Worm (Caenorhabditis elegans): ENCODE results near the gene nhr-31.

The nhr-31 gene

ce11 chrIV:8010521-8010920, 18.8 kb downstream of the nhr-31 start (continued):
- no peak for TF ChIP-seq tbp1 (GFP tag; optimal IDR thresholded peaks at IDR 0.05)
- no peak for TF ChIP-seq hlh-12 (tag; optimal IDR thresholded peaks at IDR 0.05)
- peak; percentile 94 for TF ChIP-seq xnd-1 (tag; optimal IDR thresholded peaks at IDR 0.05)
- TF ChIP-seq lin-54 (GFP tag; optimal IDR thresholded peaks at IDR 0.05), result no peak
- no peak for TF ChIP-seq ceh-40 (GFP tag; IDR thresholded peaks at IDR 0.05)
- TF ChIP-seq nfyb-1 (GFP tag; IDR thresholded peaks at IDR 0.05), result no peak
- no peak for TF ChIP-seq Y56A3A.18 (GFP tag; IDR thresholded peaks at IDR 0.05)
- TF ChIP-seq lin-40 (tag; optimal IDR thresholded peaks at IDR 0.05), result no peak
- no peak for TF ChIP-seq ztf-28 (GFP tag; IDR thresholded peaks at IDR 0.05)
- TF ChIP-seq tlf-1 (GFP tag; optimal IDR thresholded peaks at IDR 0.05), result no peak
- TF ChIP-seq nhr-80 (tag; optimal IDR thresholded peaks at IDR 0.05), result no peak
- TF ChIP-seq pbrm-1 (GFP tag; IDR thresholded peaks at IDR 0.05), result peak; percentile 46; the same call in 1 of the 2 replicates
- no peak for TF ChIP-seq dox-1 (GFP tag; IDR thresholded peaks at IDR 0.05)
- TF ChIP-seq atf-7 (tag; optimal IDR thresholded peaks at IDR 0.05), result no peak
- no peak for TF ChIP-seq K11D2.4 (GFP tag; IDR thresholded peaks at IDR 0.05)
- TF ChIP-seq F57A8.1 (GFP tag; optimal IDR thresholded peaks at IDR 0.05), result no peak
- TF ChIP-seq hsf-1 (GFP tag; IDR thresholded peaks at IDR 0.05), result peak; percentile 33; the same call in 1 of the 2 replicates
- TF ChIP-seq madf-8 (GFP tag; conservative IDR thresholded peaks at IDR 0.05), result peak; percentile 97
- no peak for TF ChIP-seq akir-1 (GFP tag; optimal IDR thresholded peaks at IDR 0.05)
- TF ChIP-seq F55B11.4 (tag; optimal IDR thresholded peaks at IDR 0.05; ENCODE audit: borderline replicate concordance, insufficient read depth), result no peak
- no peak for TF ChIP-seq let-607 (tag; optimal IDR thresholded peaks at IDR 0.05)
- TF ChIP-seq F10E7.11 (tag; optimal IDR thresholded peaks at IDR 0.05), result no peak
- TF ChIP-seq nfya-1 (tag; optimal IDR thresholded peaks at IDR 0.05; ENCODE audit: borderline replicate concordance, insufficient read depth), result no peak
- TF ChIP-seq ceh-58 (GFP tag; IDR thresholded peaks at IDR 0.05), result no peak
- TF ChIP-seq snpc-4 (GFP tag; optimal IDR thresholded peaks at IDR 0.05), result no peak
- peak in 2 of 4 experiments; percentile 12 to 45 for TF ChIP-seq snpc-4 (tag; optimal IDR thresholded peaks at IDR 0.05)
- TF ChIP-seq attf-6 (GFP tag; IDR thresholded peaks at IDR 0.05), result no peak
- no peak for TF ChIP-seq Y53F4B.3 (GFP tag; IDR thresholded peaks at IDR 0.05)
- no peak for TF ChIP-seq ZK185.1 (tag; optimal IDR thresholded peaks at IDR 0.05; ENCODE audit: poor library complexity, severe bottlenecking)
- no peak for TF ChIP-seq zim-3 (tag; optimal IDR thresholded peaks at IDR 0.05)
- TF ChIP-seq ekl-4 (GFP tag; IDR thresholded peaks at IDR 0.05), result peak; percentile 66; the same call in 1 of the 2 replicates
- TF ChIP-seq ztf-22 (GFP tag; optimal IDR thresholded peaks at IDR 0.05), result no peak
- peak; percentile 92 for TF ChIP-seq lsl-1 (GFP tag; optimal IDR thresholded peaks at IDR 0.05)
- no peak for TF ChIP-seq dpl-1 (GFP tag; optimal IDR thresholded peaks at IDR 0.05)
- no peak for TF ChIP-seq Y67H2A.10 (GFP tag; conservative IDR thresholded peaks at IDR 0.05)
- no peak for TF ChIP-seq ceh-27 (GFP tag; optimal IDR thresholded peaks at IDR 0.05)
- TF ChIP-seq hmg-1.2 (GFP tag; IDR thresholded peaks at IDR 0.05), result no peak
- TF ChIP-seq B0261.1 (tag; optimal IDR thresholded peaks at IDR 0.05), result no peak
- no peak for TF ChIP-seq T26A5.8 (tag; optimal IDR thresholded peaks at IDR 0.05)
- TF ChIP-seq snpc-3.4 (tag; optimal IDR thresholded peaks at IDR 0.05), result peak; percentile 59
- 0 out of 2 replicates have a peak, but pooled peaks have one; percentile 63 for TF ChIP-seq madf-3 (GFP tag; IDR thresholded peaks at IDR 0.05)
- no peak for TF ChIP-seq ztf-25 (GFP tag; IDR thresholded peaks at IDR 0.05)
- no peak for TF ChIP-seq unc-130 (GFP tag; optimal IDR thresholded peaks at IDR 0.05)
- TF ChIP-seq ccch-3 (GFP tag; optimal IDR thresholded peaks at IDR 0.05), result no peak
- no peak for TF ChIP-seq ets-4 (GFP tag; optimal IDR thresholded peaks at IDR 0.05)
- no peak for TF ChIP-seq aptf-3 (GFP tag; IDR thresholded peaks at IDR 0.05)
- no peak for TF ChIP-seq tbx-9 (tag; optimal IDR thresholded peaks at IDR 0.05; ENCODE audit: borderline replicate concordance)
- no peak for TF ChIP-seq sdz-38 (tag; optimal IDR thresholded peaks at IDR 0.05)
- TF ChIP-seq him-1 (tag; optimal IDR thresholded peaks at IDR 0.05), result no peak

All from whole organism, young adult.